Worm (Caenorhabditis elegans): ENCODE measurements around the gene sds-22.

sds-22 gene

ce11 chrII:7887295-7887694, 29.1 kb downstream of the sds-22 start (continued):
- TF ChIP-seq ztf-1 (GFP tag; conservative IDR thresholded peaks at IDR 0.05) = no peak
- peak; percentile 88 for TF ChIP-seq C34F6.9 (tag; optimal IDR thresholded peaks at IDR 0.05)
- TF ChIP-seq F13H6.1 (tag; optimal IDR thresholded peaks at IDR 0.05) = no peak
- no peak for TF ChIP-seq ceh-16 (tag; optimal IDR thresholded peaks at IDR 0.05)
- TF ChIP-seq nhr-25 (tag; optimal IDR thresholded peaks at IDR 0.05) = peak; percentile 6
- TF ChIP-seq nhr-23 (tag; optimal IDR thresholded peaks at IDR 0.05) = no peak
- TF ChIP-seq skn-1 (tag; optimal IDR thresholded peaks at IDR 0.05) = peak; percentile 28
- no peak for TF ChIP-seq mab-5 (tag; optimal IDR thresholded peaks at IDR 0.05)
- TF ChIP-seq nhr-11 (tag; optimal IDR thresholded peaks at IDR 0.05) = no peak
- no peak for TF ChIP-seq nhr-12 (tag; optimal IDR thresholded peaks at IDR 0.05)
- peak; percentile 58 for TF ChIP-seq fos-1 (tag; optimal IDR thresholded peaks at IDR 0.05)
- TF ChIP-seq lsy-2 (tag; optimal IDR thresholded peaks at IDR 0.05) = peak in 1 of 2 experiments; percentile 77

- TF ChIP-seq peb-1 (tag; optimal IDR thresholded peaks at IDR 0.05) = no peak
- peak; percentile 18 for TF ChIP-seq C34F6.9 (tag; optimal IDR thresholded peaks at IDR 0.05)
- TF ChIP-seq dmd-4 (tag; optimal IDR thresholded peaks at IDR 0.05) = no peak
- no peak for TF ChIP-seq lin-11 (tag; optimal IDR thresholded peaks at IDR 0.05)
- no peak for TF ChIP-seq unc-62 (GFP tag; optimal IDR thresholded peaks at IDR 0.05)
- peak in 1 of 2 experiments; percentile 42 for TF ChIP-seq lsy-2 (tag; optimal IDR thresholded peaks at IDR 0.05)
- no peak for TF ChIP-seq nhr-6 (tag; optimal IDR thresholded peaks at IDR 0.05)
- peak; percentile 40 for TF ChIP-seq F13H6.1 (tag; optimal IDR thresholded peaks at IDR 0.05)
- TF ChIP-seq gmeb-1 (tag; optimal IDR thresholded peaks at IDR 0.05) = no peak
- no peak for TF ChIP-seq nhr-11 (tag; optimal IDR thresholded peaks at IDR 0.05)
- TF ChIP-seq skn-1 (tag; optimal IDR thresholded peaks at IDR 0.05) = peak; percentile 16
- TF ChIP-seq crh-2 (tag; optimal IDR thresholded peaks at IDR 0.05) = peak; percentile 16
- peak; percentile 57 for TF ChIP-seq nhr-129 (tag; optimal IDR thresholded peaks at IDR 0.05)
- peak; percentile 19 for TF ChIP-seq sma-9 (GFP tag; optimal IDR thresholded peaks at IDR 0.05)
- no peak for TF ChIP-seq sma-9 (tag; optimal IDR thresholded peaks at IDR 0.05)
- TF ChIP-seq nhr-21 (tag; optimal IDR thresholded peaks at IDR 0.05) = no peak
These were observed 30.6 kb downstream of the sds-22 start for ce11 chrII:7888759-7889158.

ce11 chrII:7889321-7889720, 31.1 kb downstream of the sds-22 start:
- peak; percentile 27 for TF ChIP-seq fos-1 (tag; optimal IDR thresholded peaks at IDR 0.05)
- no peak for TF ChIP-seq ceh-82 (tag; optimal IDR thresholded peaks at IDR 0.05)
- no peak for TF ChIP-seq blmp-1 (tag; optimal IDR thresholded peaks at IDR 0.05; ENCODE audit: insufficient read depth)
- TF ChIP-seq gmeb-1 (tag; optimal IDR thresholded peaks at IDR 0.05) = peak; percentile 1
- peak; percentile 64 for TF ChIP-seq sma-9 (GFP tag; optimal IDR thresholded peaks at IDR 0.05)
- no peak for TF ChIP-seq sma-9 (tag; optimal IDR thresholded peaks at IDR 0.05)
- no peak for TF ChIP-seq R02D3.7 (tag; optimal IDR thresholded peaks at IDR 0.05)
- no peak for TF ChIP-seq nhr-237 (tag; optimal IDR thresholded peaks at IDR 0.05)
- no peak for TF ChIP-seq mab-5 (tag; optimal IDR thresholded peaks at IDR 0.05)

ce11 chrII:7891869-7892615, 33.8 kb downstream of the sds-22 start:
- no peak for TF ChIP-seq nhr-12 (tag; optimal IDR thresholded peaks at IDR 0.05)
- TF ChIP-seq lin-39 (tag; optimal IDR thresholded peaks at IDR 0.05) = peak; percentile 22
- TF ChIP-seq unc-62 (GFP tag; optimal IDR thresholded peaks at IDR 0.05) = no peak
- TF ChIP-seq crh-2 (tag; optimal IDR thresholded peaks at IDR 0.05) = peak; percentile 67
- TF ChIP-seq gmeb-1 (tag; optimal IDR thresholded peaks at IDR 0.05) = no peak
- no peak for TF ChIP-seq egl-27 (tag; optimal IDR thresholded peaks at IDR 0.05)
- no peak for TF ChIP-seq mbf-1 (tag; optimal IDR thresholded peaks at IDR 0.05)
- no peak for TF ChIP-seq sma-3 (GFP tag; optimal IDR thresholded peaks at IDR 0.05)
- no peak for TF ChIP-seq elt-1 (tag; optimal IDR thresholded peaks at IDR 0.05)
- TF ChIP-seq nhr-11 (tag; optimal IDR thresholded peaks at IDR 0.05) = no peak
- no peak for TF ChIP-seq elt-3 (tag; optimal IDR thresholded peaks at IDR 0.05)
- TF ChIP-seq lin-11 (tag; optimal IDR thresholded peaks at IDR 0.05) = peak; percentile 40
- peak; percentile 22 for TF ChIP-seq snpc-4 (tag; optimal IDR thresholded peaks at IDR 0.05)
- peak; percentile 2 for TF ChIP-seq nhr-25 (tag; optimal IDR thresholded peaks at IDR 0.05)
- TF ChIP-seq C34F6.9 (tag; optimal IDR thresholded peaks at IDR 0.05) = peak; percentile 64
- peak; percentile 50 for TF ChIP-seq zag-1 (tag; optimal IDR thresholded peaks at IDR 0.05)
- TF ChIP-seq R02D3.7 (tag; optimal IDR thresholded peaks at IDR 0.05) = no peak
- peak; percentile 32 for TF ChIP-seq lin-13 (GFP tag; optimal IDR thresholded peaks at IDR 0.05)
- TF ChIP-seq dmd-4 (tag; optimal IDR thresholded peaks at IDR 0.05) = no peak
- no peak for TF ChIP-seq skn-1 (tag; optimal IDR thresholded peaks at IDR 0.05)
- peak in 1 of 2 experiments; percentile 54 for TF ChIP-seq lsy-2 (tag; optimal IDR thresholded peaks at IDR 0.05)
- TF ChIP-seq nhr-6 (tag; optimal IDR thresholded peaks at IDR 0.05) = no peak
- TF ChIP-seq ceh-82 (tag; optimal IDR thresholded peaks at IDR 0.05) = no peak
- TF ChIP-seq ztf-11 (tag; optimal IDR thresholded peaks at IDR 0.05) = no peak
- peak; percentile 40 for TF ChIP-seq Y55F3AM.14 (GFP tag; optimal IDR thresholded peaks at IDR 0.05)
- no peak for TF ChIP-seq blmp-1 (tag; optimal IDR thresholded peaks at IDR 0.05; ENCODE audit: insufficient read depth)
- peak; percentile 60 for TF ChIP-seq ama-1 (optimal IDR thresholded peaks at IDR 0.05)
- TF ChIP-seq sem-4 (tag; optimal IDR thresholded peaks at IDR 0.05) = peak; percentile 70
- TF ChIP-seq unc-39 (tag; optimal IDR thresholded peaks at IDR 0.05) = no peak
- peak; percentile 60 for TF ChIP-seq F13H6.1 (tag; optimal IDR thresholded peaks at IDR 0.05)
- peak; percentile 59 for TF ChIP-seq nhr-129 (tag; optimal IDR thresholded peaks at IDR 0.05)
- TF ChIP-seq mab-5 (tag; optimal IDR thresholded peaks at IDR 0.05) = peak; percentile 64
- TF ChIP-seq ceh-16 (tag; optimal IDR thresholded peaks at IDR 0.05) = no peak
- TF ChIP-seq ztf-1 (GFP tag; conservative IDR thresholded peaks at IDR 0.05) = no peak
- peak; percentile 80 for TF ChIP-seq fos-1 (tag; optimal IDR thresholded peaks at IDR 0.05)
- no peak for TF ChIP-seq aly-2 (tag; optimal IDR thresholded peaks at IDR 0.05)
- no peak for TF ChIP-seq nhr-10 (tag; optimal IDR thresholded peaks at IDR 0.05)

Measured in whole organism, L2 larva.